Worm (Caenorhabditis elegans): ENCODE results near the gene suca-1.

ce11 chrX:10851735-10852134 is 48.2 kb downstream of the suca-1 start:
- no peak for TF ChIP-seq ref-1 (GFP tag; conservative IDR thresholded peaks at IDR 0.05)
- TF ChIP-seq tab-1 (GFP tag; IDR thresholded peaks at IDR 0.05): no peak
- TF ChIP-seq med-1 (GFP tag; optimal IDR thresholded peaks at IDR 0.05; ENCODE audit: insufficient read depth): no peak
- TF ChIP-seq T22C8.4 (GFP tag; IDR thresholded peaks at IDR 0.05): no peak
- TF ChIP-seq ztf-29 (GFP tag; IDR thresholded peaks at IDR 0.05): no peak
